Worm (Caenorhabditis elegans): ENCODE measurements around the gene hif-1.

- TF ChIP-seq med-1 (GFP tag; optimal IDR thresholded peaks at IDR 0.05; ENCODE audit: insufficient read depth) = no peak
- no peak for TF ChIP-seq klf-2 (GFP tag; conservative IDR thresholded peaks at IDR 0.05)
Measured at ce11 chrV:20745278-20745677, 34.9 kb upstream of the hif-1 start.

All from whole organism, midembryonic.